Worm (Caenorhabditis elegans): ENCODE measurements around the gene Y113G7B.28.

Gene Y113G7B.28

DNA sequence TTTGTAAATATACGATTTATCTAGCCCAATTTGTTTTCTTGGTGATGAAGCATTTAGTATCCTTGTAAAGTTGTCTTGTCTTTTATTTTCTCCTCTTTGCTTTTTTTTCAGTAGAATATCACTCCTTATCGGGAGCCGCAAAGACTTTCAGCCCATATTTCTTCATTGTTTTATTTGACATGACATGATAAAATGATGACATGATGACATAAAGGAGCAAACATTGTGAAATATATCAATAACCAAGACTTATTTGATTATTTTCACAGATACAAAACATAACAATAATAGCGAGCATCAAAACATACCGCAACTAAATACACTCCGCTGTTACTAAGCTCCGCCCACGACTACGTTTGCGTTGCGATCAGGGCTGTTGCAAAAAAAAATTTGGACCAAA lies 30.0 kb upstream of the Y113G7B.28 start:
- no peak for TF ChIP-seq nhr-2 (tag; optimal IDR thresholded peaks at IDR 0.05)

ce11 chrV:20171941-20172340 lies 23.8 kb upstream of the Y113G7B.28 start, which contains the start of gene srw-39:
Gene srw-39, minus strand, starts transcription at chrV:20172041.
- TF ChIP-seq unc-62 (GFP tag; optimal IDR thresholded peaks at IDR 0.05) (no peak), nhr-237 (tag; optimal IDR thresholded peaks at IDR 0.05) (no peak)

- TF ChIP-seq mep-1 (tag; optimal IDR thresholded peaks at IDR 0.05) (no peak), snpc-4 (tag; optimal IDR thresholded peaks at IDR 0.05) (no peak), ham-2 (GFP tag; optimal IDR thresholded peaks at IDR 0.05) (no peak), ces-1 (GFP tag; optimal IDR thresholded peaks at IDR 0.05) (no peak), zip-8 (tag; optimal IDR thresholded peaks at IDR 0.05) (peak; percentile 98), lin-32 (GFP tag; optimal IDR thresholded peaks at IDR 0.05) (no peak), mab-5 (tag; optimal IDR thresholded peaks at IDR 0.05) (no peak)
These were observed 13.5 kb upstream of the Y113G7B.28 start for ce11 chrV:20182311-20182710.

DNA sequence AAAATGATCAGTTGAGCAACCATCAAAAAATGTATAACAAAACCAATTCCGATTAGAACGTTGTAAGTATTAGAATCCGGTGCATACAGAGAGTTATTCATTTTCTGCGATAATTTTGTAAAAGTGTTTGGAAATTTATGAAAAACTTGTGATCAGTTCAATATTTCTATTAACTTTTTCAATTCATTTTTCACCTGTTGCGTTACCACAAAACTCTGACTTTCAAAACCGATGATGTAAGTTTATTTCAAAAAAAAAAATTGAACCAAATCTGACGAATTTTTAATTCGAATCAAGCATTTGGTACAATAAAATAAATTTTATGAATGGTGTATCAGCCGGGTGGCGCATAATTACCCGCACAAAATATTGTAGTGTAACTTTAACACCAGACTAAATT lies 9.2 kb upstream of the Y113G7B.28 start, which contains the start of gene srz-16:
Gene srz-16 (minus strand): TSS at position 101 of the 400 bp plus-strand sequence.
- TF ChIP-seq blmp-1 (tag; optimal IDR thresholded peaks at IDR 0.05) (no peak), flh-1 (GFP tag; optimal IDR thresholded peaks at IDR 0.05) (no peak), hlh-1 (tag; optimal IDR thresholded peaks at IDR 0.05) (no peak), unc-120 (tag; optimal IDR thresholded peaks at IDR 0.05; ENCODE audit: poor library complexity, severe bottlenecking) (no peak), ceh-43 (GFP tag; optimal IDR thresholded peaks at IDR 0.05) (no peak), mab-5 (tag; optimal IDR thresholded peaks at IDR 0.05) (no peak), zip-8 (tag; optimal IDR thresholded peaks at IDR 0.05) (no peak), lsy-2 (tag; optimal IDR thresholded peaks at IDR 0.05) (no peak), lin-13 (tag; optimal IDR thresholded peaks at IDR 0.05) (no peak), tbx-8 (GFP tag; optimal IDR thresholded peaks at IDR 0.05) (no peak), M03D4.4 (tag; optimal IDR thresholded peaks at IDR 0.05) (no peak)

DNA sequence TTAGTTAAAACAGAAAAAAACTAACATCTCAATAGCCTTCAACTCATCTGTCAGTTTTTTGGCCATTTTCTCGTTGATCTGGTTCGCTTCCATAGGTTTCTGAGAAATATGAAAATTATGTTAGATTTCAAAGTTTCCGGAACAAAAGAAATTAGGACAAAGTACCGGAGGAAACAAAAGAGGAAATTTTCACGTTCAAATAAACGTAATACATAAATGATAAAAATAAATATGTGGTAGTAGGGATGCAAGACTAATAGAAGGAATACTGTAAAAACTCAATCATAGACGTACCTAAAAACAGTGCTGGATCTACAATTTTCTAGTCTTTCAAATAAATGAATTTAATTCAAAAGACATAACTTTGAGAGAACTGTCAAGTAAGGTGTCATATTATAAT lies 7.0 kb upstream of the Y113G7B.28 start, which contains the start of gene fbxa-116:
Gene fbxa-116 (minus strand): TSS at position 101 of the 400 bp plus-strand sequence.
- TF ChIP-seq lin-13 (tag; optimal IDR thresholded peaks at IDR 0.05) (no peak), tbx-8 (GFP tag; optimal IDR thresholded peaks at IDR 0.05) (no peak), unc-62 (GFP tag; optimal IDR thresholded peaks at IDR 0.05) (no peak)

ce11 chrV:20192102-20192880 lies 3.5 kb upstream of the Y113G7B.28 start, which contains the start of the genes fbxa-115 and Y113G7B.27:
Gene fbxa-115, minus strand, starts transcription at chrV:20192152.
Gene Y113G7B.27, plus strand, starts transcription at chrV:20192830.
- TF ChIP-seq tbx-8 (GFP tag; optimal IDR thresholded peaks at IDR 0.05) (no peak), blmp-1 (tag; optimal IDR thresholded peaks at IDR 0.05) (no peak), mab-5 (tag; optimal IDR thresholded peaks at IDR 0.05) (no peak), elt-1 (tag; optimal IDR thresholded peaks at IDR 0.05; ENCODE audit: borderline replicate concordance, insufficient read depth) (no peak), lin-32 (GFP tag; optimal IDR thresholded peaks at IDR 0.05) (no peak), ztf-11 (tag; optimal IDR thresholded peaks at IDR 0.05) (no peak), unc-39 (tag; optimal IDR thresholded peaks at IDR 0.05) (no peak), snpc-4 (tag; optimal IDR thresholded peaks at IDR 0.05) (no peak), lsy-2 (tag; optimal IDR thresholded peaks at IDR 0.05) (no peak), cnd-1 (tag; optimal IDR thresholded peaks at IDR 0.05) (no peak), ham-2 (GFP tag; optimal IDR thresholded peaks at IDR 0.05) (no peak), ces-1 (GFP tag; optimal IDR thresholded peaks at IDR 0.05) (no peak), elt-3 (tag; optimal IDR thresholded peaks at IDR 0.05) (no peak), M03D4.4 (tag; optimal IDR thresholded peaks at IDR 0.05) (no peak), mls-2 (tag; optimal IDR thresholded peaks at IDR 0.05) (no peak), sptf-1 (tag; optimal IDR thresholded peaks at IDR 0.05) (no peak)

ce11 chrV:20196671-20197070 lies 885 bp downstream of the Y113G7B.28 start, which contains the start of gene ftr-1:
Gene ftr-1, plus strand, starts transcription at chrV:20196971.
- TF ChIP-seq ceh-39 (tag; optimal IDR thresholded peaks at IDR 0.05): no peak
- no peak for TF ChIP-seq unc-120 (tag; optimal IDR thresholded peaks at IDR 0.05; ENCODE audit: poor library complexity, severe bottlenecking)
- no peak for TF ChIP-seq flh-1 (GFP tag; optimal IDR thresholded peaks at IDR 0.05)
